Fruit fly (Drosophila melanogaster): ENCODE measurements around the gene CG31459.

dm6 chr3R:19793661-19794060, 47.0 kb upstream of the CG31459 start:
- TF ChIP-seq psq (optimal IDR thresholded peaks at IDR 0.05) (no peak), Dll (optimal IDR thresholded peaks at IDR 0.05) (no peak), pan (optimal IDR thresholded peaks at IDR 0.05) (no peak)

Data from whole organism.